Fruit fly (Drosophila melanogaster) whole organism, embryonic: Measurements from ENCODE around the gene CG44271.

Experiments used
- Aef1 ChIP-seq: fragments of 200-800 bp; sonication (Bioruptor generic); IDR thresholded peaks from 3 replicates; pipeline ENCODE4 v1.3.6; 2022; ENCODE audit warnings: missing biosample characterization, missing genetic modification characterization
- CG10267 ChIP-seq: fragments of 200-800 bp; sonication (Bioruptor generic); optimal IDR thresholded peaks from 2 replicates; lab custom pipeline; 2018; ENCODE audit warnings: missing biosample characterization, mild to moderate bottlenecking, missing genetic modification characterization, moderate library complexity
- CG11560 ChIP-seq: fragments of 200-800 bp; sonication (Bioruptor generic); IDR thresholded peaks from 3 replicates; pipeline ENCODE4 v1.3.6; 2022; ENCODE audit warnings: missing biosample characterization, missing genetic modification characterization
- CG12391 ChIP-seq: fragments of 200-800 bp; sonication (Bioruptor generic); optimal IDR thresholded peaks from 3 replicates; lab custom pipeline; 2018; ENCODE audit warnings: missing biosample characterization, mild to moderate bottlenecking, missing genetic modification characterization, moderate library complexity
- CG12769 ChIP-seq: fragments of 200-800 bp; sonication (Bioruptor generic); optimal IDR thresholded peaks from 2 replicates; lab custom pipeline; 2019; ENCODE audit warnings: missing biosample characterization, mild to moderate bottlenecking, missing genetic modification characterization, moderate library complexity
- CG14710 ChIP-seq: fragments of 200-800 bp; sonication (Bioruptor generic); optimal IDR thresholded peaks from 3 replicates; lab custom pipeline; 2019; ENCODE audit warnings: missing biosample characterization, mild to moderate bottlenecking, missing genetic modification characterization, moderate library complexity
- CG14965 ChIP-seq: fragments of 200-800 bp; sonication (Bioruptor generic); optimal IDR thresholded peaks from 2 replicates; lab custom pipeline; 2016; ENCODE audit warnings: missing biosample characterization, missing genetic modification characterization, borderline replicate concordance
- CG15514 ChIP-seq: fragments of 200-800 bp; sonication (Bioruptor generic); optimal IDR thresholded peaks from 3 replicates; lab custom pipeline; 2017; ENCODE audit warnings: missing biosample characterization, missing genetic modification characterization, mild to moderate bottlenecking, moderate library complexity, missing genetic modification reagents
- CG1647 ChIP-seq: fragments of 200-800 bp; sonication (Bioruptor generic); optimal IDR thresholded peaks from 3 replicates; lab custom pipeline; 2016; ENCODE audit warnings: missing biosample characterization, missing genetic modification characterization
- CG2678 ChIP-seq: fragments of 200-800 bp; sonication (Bioruptor generic); optimal IDR thresholded peaks from 3 replicates; lab custom pipeline; 2019; ENCODE audit warnings: missing biosample characterization, mild to moderate bottlenecking, missing genetic modification characterization, moderate library complexity
- CG32532 ChIP-seq: fragments of 200-800 bp; sonication (Bioruptor generic); IDR thresholded peaks from 2 replicates; pipeline ENCODE4 v1.3.6; 2022; ENCODE audit warnings: missing biosample characterization, missing genetic modification characterization
- CG32767 ChIP-seq: fragments of 200-800 bp; sonication (Bioruptor generic); IDR thresholded peaks from 2 replicates; pipeline ENCODE4 v1.3.6; 2022; ENCODE audit warnings: missing biosample characterization, missing genetic modification characterization
- CG42726 ChIP-seq: fragments of 200-800 bp; sonication (Bioruptor generic); IDR thresholded peaks from 2 replicates; pipeline ENCODE4 v1.3.6; 2022; ENCODE audit warnings: missing biosample characterization, missing genetic modification characterization; ENCODE audit not compliant: partially characterized antibody
- CG4360 ChIP-seq: fragments of 200-800 bp; sonication (Bioruptor generic); IDR thresholded peaks from 2 replicates; pipeline ENCODE4 v1.3.6; 2022; ENCODE audit warnings: missing biosample characterization, missing genetic modification characterization
- CG7271 ChIP-seq: fragments of 200-800 bp; sonication (Bioruptor generic); optimal IDR thresholded peaks from 2 replicates; lab custom pipeline; 2018; ENCODE audit warnings: missing biosample characterization, mild to moderate bottlenecking, missing genetic modification characterization, moderate library complexity
- CG8290 ChIP-seq, 3 experiments: fragments of 200-800 bp; sonication (Bioruptor generic); optimal IDR thresholded peaks; 2 replicates each; lab custom pipeline; 2016 to 2019; ENCODE audit warnings: missing biosample characterization in 3 of 3, missing genetic modification characterization in 3 of 3, mild to moderate bottlenecking in 2 of 3, moderate library complexity in 1 of 3
- Dad ChIP-seq: fragments of 200-800 bp; sonication (Bioruptor generic); optimal IDR thresholded peaks from 3 replicates; lab custom pipeline; 2016; ENCODE audit warnings: missing biosample characterization, missing genetic modification characterization
- Deaf1 ChIP-seq: fragments of 200-800 bp; optimal IDR thresholded peaks from 3 replicates; lab custom pipeline; 2019; ENCODE audit warnings: missing biosample characterization, mild to moderate bottlenecking, missing genetic modification characterization, moderate library complexity
- Dip2 ChIP-seq: fragments of 200-800 bp; sonication (Bioruptor generic); IDR thresholded peaks from 2 replicates; pipeline ENCODE4 v1.3.6; 2022; ENCODE audit warnings: missing biosample characterization, missing genetic modification characterization
- E2f2 ChIP-seq: fragments of 200-800 bp; sonication (Bioruptor generic); IDR thresholded peaks from 2 replicates; pipeline ENCODE4 v1.3.6; 2022; ENCODE audit warnings: missing biosample characterization, missing genetic modification characterization
- Eip74EF ChIP-seq, 2 experiments: fragments of 200-800 bp in 1 of 2; fragments of >200 bp in 1 of 2; sonication (Bioruptor generic) in 1 of 2; optimal IDR thresholded peaks; 2 replicates each; lab custom pipeline; 2017 to 2019; ENCODE audit warnings: missing biosample characterization in 2 of 2, missing genetic modification characterization in 2 of 2, mild to moderate bottlenecking in 1 of 2, moderate library complexity in 1 of 2
- HHEX ChIP-seq: fragments of 200-800 bp; sonication (Bioruptor generic); optimal IDR thresholded peaks from 3 replicates; lab custom pipeline; 2017; ENCODE audit warnings: missing biosample characterization, mild to moderate bottlenecking, missing genetic modification characterization, missing genetic modification reagents
- Med ChIP-seq: fragments of 200-800 bp; sonication (Bioruptor generic); peaks from one replicate; lab custom pipeline; 2016; ENCODE audit warnings: missing biosample characterization, missing genetic modification characterization, mild to moderate bottlenecking, inconsistent platforms, moderate library complexity
- Neu2 ChIP-seq: fragments of 200-800 bp; sonication (Bioruptor generic); optimal IDR thresholded peaks from 3 replicates; lab custom pipeline; 2016; ENCODE audit warnings: missing biosample characterization, missing genetic modification characterization, borderline replicate concordance
- Pdp1 ChIP-seq, 2 experiments: fragments of 200-800 bp; sonication (Bioruptor generic); optimal IDR thresholded peaks; 3 replicates each; lab custom pipeline; 2016; ENCODE audit warnings: missing biosample characterization in 2 of 2, missing genetic modification characterization in 2 of 2, mild to moderate bottlenecking in 1 of 2, moderate library complexity in 1 of 2
- Trl ChIP-seq, 3 experiments: fragments of >200 bp in 2 of 3; fragments of 200-800 bp in 1 of 3; sonication (Bioruptor generic) in 1 of 3; optimal IDR thresholded peaks; 2 replicates in 1 of 3; 3 replicates in 2 of 3; lab custom pipeline; 2016 to 2017; ENCODE audit warnings: missing biosample characterization in 1 of 3, missing genetic modification characterization in 1 of 3
- abd-A ChIP-seq: fragments of 200-800 bp; sonication (Bioruptor generic); optimal IDR thresholded peaks from 3 replicates; lab custom pipeline; 2019; ENCODE audit warnings: missing biosample characterization, mild to moderate bottlenecking, missing genetic modification characterization, moderate library complexity
- az2 ChIP-seq: fragments of 200-800 bp; sonication (Bioruptor generic); optimal IDR thresholded peaks from 3 replicates; lab custom pipeline; 2016; ENCODE audit warnings: missing biosample characterization, missing genetic modification characterization
- cwo ChIP-seq: fragments of 200-800 bp; sonication (Bioruptor generic); optimal IDR thresholded peaks from 3 replicates; lab custom pipeline; 2017; ENCODE audit warnings: missing biosample characterization, missing genetic modification characterization, mild to moderate bottlenecking, moderate library complexity, missing genetic modification reagents
- dm ChIP-seq: fragments of 200-800 bp; sonication (Bioruptor generic); optimal IDR thresholded peaks from 3 replicates; lab custom pipeline; 2016; ENCODE audit warnings: missing biosample characterization, missing genetic modification characterization
- esg ChIP-seq: fragments of 200-800 bp; sonication (Bioruptor generic); conservative IDR thresholded peaks from 2 replicates; pipeline ENCODE4 v1.3.6; 2022; ENCODE audit warnings: missing biosample characterization, missing genetic modification characterization
- gem ChIP-seq: fragments of 200-800 bp; sonication (Bioruptor generic); optimal IDR thresholded peaks from 2 replicates; lab custom pipeline; 2019; ENCODE audit warnings: missing biosample characterization, mild to moderate bottlenecking, missing genetic modification characterization, moderate library complexity
- kah ChIP-seq: fragments of 200-800 bp; sonication (Bioruptor generic); optimal IDR thresholded peaks from 2 replicates; lab custom pipeline; 2018; ENCODE audit warnings: missing biosample characterization, mild to moderate bottlenecking, missing genetic modification characterization
- mirr ChIP-seq: fragments of 200-800 bp; sonication (Bioruptor generic); optimal IDR thresholded peaks from 3 replicates; lab custom pipeline; 2018; ENCODE audit warnings: missing biosample characterization, mild to moderate bottlenecking, missing genetic modification characterization
- nom ChIP-seq: fragments of 200-800 bp; sonication (Bioruptor generic); optimal IDR thresholded peaks from 2 replicates; lab custom pipeline; 2017; ENCODE audit warnings: missing biosample characterization, missing genetic modification characterization, mild to moderate bottlenecking, moderate library complexity, missing genetic modification reagents
- oc ChIP-seq: fragments of 200-800 bp; sonication (Bioruptor generic); optimal IDR thresholded peaks from 2 replicates; lab custom pipeline; 2018; ENCODE audit warnings: missing biosample characterization, mild to moderate bottlenecking, missing genetic modification characterization, moderate library complexity
- otp ChIP-seq: fragments of 200-800 bp; sonication (Bioruptor generic); IDR thresholded peaks from 3 replicates; pipeline ENCODE4, ENCODE4 v1.3.6; 2022; ENCODE audit warnings: missing biosample characterization, missing genetic modification characterization
- sd ChIP-seq: fragments of 200-800 bp; sonication (Bioruptor generic); optimal IDR thresholded peaks from 3 replicates; lab custom pipeline; 2018; ENCODE audit warnings: missing biosample characterization, mild to moderate bottlenecking, missing genetic modification characterization, moderate library complexity
- so ChIP-seq: fragments of 200-800 bp; sonication (Bioruptor generic); IDR thresholded peaks from 3 replicates; pipeline ENCODE4 v1.3.6; 2022; ENCODE audit warnings: missing biosample characterization, missing genetic modification characterization
- sug ChIP-seq: fragments of 200-800 bp; optimal IDR thresholded peaks from 2 replicates; lab custom pipeline; 2019; ENCODE audit warnings: missing biosample characterization, mild to moderate bottlenecking, missing genetic modification characterization, moderate library complexity
- tin ChIP-seq: fragments of 200-800 bp; sonication (Bioruptor generic); optimal IDR thresholded peaks from 3 replicates; lab custom pipeline; 2016; ENCODE audit warnings: missing biosample characterization, missing genetic modification characterization
- unpg ChIP-seq: fragments of 200-800 bp; sonication (Bioruptor generic); optimal IDR thresholded peaks from 3 replicates; lab custom pipeline; 2018; ENCODE audit warnings: missing biosample characterization, mild to moderate bottlenecking, missing genetic modification characterization, moderate library complexity
- wor ChIP-seq: fragments of 200-800 bp; sonication (Bioruptor generic); IDR thresholded peaks from 2 replicates; pipeline ENCODE4 v1.3.6; 2022; ENCODE audit warnings: missing biosample characterization, missing genetic modification characterization

The CG44271 gene

DNA sequence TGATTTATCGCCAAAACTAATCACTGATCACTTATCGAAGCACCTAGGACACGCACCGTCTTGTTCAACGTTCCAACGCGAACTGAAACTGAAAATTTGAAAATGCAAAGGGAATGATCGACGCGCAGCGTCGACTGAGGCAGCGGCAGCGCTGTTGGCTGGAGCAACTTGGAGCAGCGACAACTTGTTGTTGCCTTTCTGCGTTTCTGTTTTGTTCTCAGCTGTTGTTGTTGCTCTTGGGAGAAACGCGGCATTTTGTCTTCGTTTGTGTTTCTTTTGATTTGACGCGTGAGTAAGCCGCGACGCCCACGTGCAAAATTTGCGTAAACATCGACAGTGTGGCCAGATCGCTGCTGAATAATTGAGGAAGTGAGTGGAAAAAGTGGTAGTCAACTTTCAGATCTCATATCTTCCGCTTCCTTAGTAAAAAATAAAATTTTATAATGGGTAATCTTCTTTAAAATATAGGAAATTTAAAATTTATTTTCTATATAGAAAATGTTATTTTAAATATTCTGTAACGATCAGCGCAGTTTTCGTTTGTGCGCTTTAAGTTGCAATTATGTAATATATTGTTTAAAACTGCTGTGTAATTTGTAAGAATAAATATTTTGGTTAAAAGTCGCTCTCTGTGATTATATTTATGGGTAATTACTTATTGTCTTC lies 38.6 kb downstream of the CG44271 start, which contains the start of gene Tsp (continued):
- TF ChIP-seq Trl (optimal IDR thresholded peaks at IDR 0.05; lab: Kevin White, UChicago) (peak in 1 of 2 experiments; percentile 33), Trl (GFP tag; optimal IDR thresholded peaks at IDR 0.05; lab: Kevin White, UChicago) (no peak), CG7271 (tag; lab: Kevin White, UChicago) (peak; percentile 25), kah (GFP tag; lab: Kevin White, UChicago) (peak; percentile 90), CG4360 (GFP tag; lab: Robert Waterston, UW) (peak; percentile 93), tin (no peak), oc (tag; lab: Kevin White, UChicago) (peak; percentile 16), nom (GFP tag; lab: Kevin White, UChicago) (peak; percentile 46), az2 (GFP tag; lab: Kevin White, UChicago) (no peak), wor (no peak), CG15514 (GFP tag; lab: Kevin White, UChicago) (peak; percentile 4), gem (tag; lab: Kevin White, UChicago) (peak; percentile 26), Pdp1 (GFP tag; optimal IDR thresholded peaks at IDR 0.05; lab: Kevin White, UChicago) (peak in 1 of 2 experiments; percentile 54), Med (GFP tag; lab: Kevin White, UChicago) (peak; percentile 38), Deaf1 (tag; lab: Kevin White, UChicago) (peak; percentile 4), CG10267 (tag; lab: Kevin White, UChicago) (peak; percentile 1), Aef1 (GFP tag; lab: Robert Waterston, UW) (peak; percentile 22; the same call in 1 of the 3 replicates), so (GFP tag; lab: Robert Waterston, UW) (peak; percentile 43; the same call in 1 of the 3 replicates), CG1647 (GFP tag; lab: Kevin White, UChicago) (no peak), Eip74EF (GFP tag; optimal IDR thresholded peaks at IDR 0.05; lab: Kevin White, UChicago) (peak in 1 of 2 experiments; percentile 64), CG8290 (GFP tag; optimal IDR thresholded peaks at IDR 0.05; lab: Kevin White, UChicago) (peak; percentile 5), CG8290 (tag; optimal IDR thresholded peaks at IDR 0.05; lab: Kevin White, UChicago) (no peak), cwo (GFP tag; lab: Kevin White, UChicago) (peak; percentile 66), CG14710 (tag; lab: Kevin White, UChicago) (no peak), Neu2 (peak; percentile 44), unpg (GFP tag; lab: Kevin White, UChicago) (peak; percentile 0), dm (GFP tag; lab: Kevin White, UChicago) (peak; percentile 68), CG11560 (tag; lab: Robert Waterston, UW) (no peak), abd-A (tag; lab: Kevin White, UChicago) (peak; percentile 64), mirr (GFP tag; lab: Kevin White, UChicago) (peak; percentile 0), CG14965 (no peak), CG12769 (tag; lab: Kevin White, UChicago) (peak; percentile 82), CG32767 (GFP tag; lab: Robert Waterston, UW) (no peak), CG2678 (tag; lab: Kevin White, UChicago) (peak; percentile 8), Dad (no peak), sd (tag; lab: Kevin White, UChicago) (peak; percentile 58), CG12391 (tag; lab: Kevin White, UChicago) (peak; percentile 10), HHEX (GFP tag; lab: Kevin White, UChicago) (no peak), sug (peak; percentile 9), CG32532 (GFP tag; lab: Robert Waterston, UW) (peak; percentile 20; the same call in 1 of the 2 replicates), E2f2 (GFP tag; lab: Robert Waterston, UW) (peak; percentile 5; the same call in 1 of the 2 replicates), CG42726 (GFP tag; lab: Robert Waterston, UW) (0 out of 2 replicates have a peak, but pooled peaks have one; percentile 47), otp (GFP tag; lab: Robert Waterston, UW) (0 out of 3 replicates have a peak, but pooled peaks have one; percentile 4), Dip2 (GFP tag; lab: Robert Waterston, UW) (no peak), esg (no peak)
- TF ChIP-seq, all 482 proteins: peak for 66
